Worm (Caenorhabditis elegans) whole organism, early embryonic: ENCODE results near the gene T28C6.5.

Experiments
- B0310.2 ChIP-seq: sonication (generic microtip); optimal IDR thresholded peaks from 2 replicates; lab custom pipeline; 2016; ENCODE audit warnings: mild to moderate bottlenecking, missing genetic modification characterization, missing compliant biosample characterization
- F13C5.2 ChIP-seq: sonication (generic microtip); optimal IDR thresholded peaks from 2 replicates; lab custom pipeline; 2017; ENCODE audit warnings: mild to moderate bottlenecking, missing genetic modification characterization, inconsistent platforms, missing compliant biosample characterization
- aly-1 ChIP-seq: sonication (generic microtip); optimal IDR thresholded peaks from 2 replicates; lab custom pipeline; 2016; ENCODE audit warnings: missing genetic modification characterization, missing compliant biosample characterization
- ama-1 ChIP-seq: fragments of 150-350 bp; optimal IDR thresholded peaks from 2 replicates; lab custom pipeline; 2014
- ceh-13 ChIP-seq: fragments of 200-800 bp; sonication (Bioruptor generic); optimal IDR thresholded peaks from 2 replicates; lab custom pipeline; 2018; ENCODE audit warnings: mild to moderate bottlenecking, missing genetic modification characterization, missing compliant biosample characterization
- ceh-36 ChIP-seq: sonication (generic microtip); optimal IDR thresholded peaks from 2 replicates; lab custom pipeline; 2016; ENCODE audit warnings: missing genetic modification characterization, inconsistent platforms, missing compliant biosample characterization
- flt-1 ChIP-seq: fragments of 200-800 bp; sonication (Bioruptor generic); IDR thresholded peaks from 2 replicates; pipeline ENCODE4 v1.3.6; 2022; ENCODE audit warnings: missing genetic modification characterization, missing compliant biosample characterization
- hmbx-1 ChIP-seq: sonication (generic microtip); optimal IDR thresholded peaks from 2 replicates; lab custom pipeline; 2016; ENCODE audit warnings: mild to moderate bottlenecking, missing genetic modification characterization, missing compliant biosample characterization
- hmg-4 ChIP-seq: fragments of 200-800 bp; sonication (Bioruptor generic); optimal IDR thresholded peaks from 2 replicates; lab custom pipeline; 2018; ENCODE audit warnings: mild to moderate bottlenecking, missing genetic modification characterization, missing compliant biosample characterization
- scrt-1 ChIP-seq: fragments of 200-800 bp; sonication (Bioruptor generic); IDR thresholded peaks from 2 replicates; pipeline ENCODE4 v1.3.6; 2022; ENCODE audit warnings: missing genetic modification characterization, missing compliant biosample characterization
- sea-1 ChIP-seq: fragments of 200-800 bp; sonication (Bioruptor generic); conservative IDR thresholded peaks from 2 replicates; pipeline ENCODE4 v1.3.6; 2022; ENCODE audit warnings: missing genetic modification characterization, missing compliant biosample characterization
- tbx-37 ChIP-seq: fragments of 200-800 bp; sonication (Bioruptor generic); conservative IDR thresholded peaks from 2 replicates; pipeline ENCODE4 v1.3.6; 2022; ENCODE audit warnings: missing genetic modification reagents, missing genetic modification characterization, missing compliant biosample characterization
- tra-4 ChIP-seq: sonication (generic microtip); optimal IDR thresholded peaks from 2 replicates; lab custom pipeline; 2017; ENCODE audit warnings: missing genetic modification characterization, missing compliant biosample characterization

DNA sequence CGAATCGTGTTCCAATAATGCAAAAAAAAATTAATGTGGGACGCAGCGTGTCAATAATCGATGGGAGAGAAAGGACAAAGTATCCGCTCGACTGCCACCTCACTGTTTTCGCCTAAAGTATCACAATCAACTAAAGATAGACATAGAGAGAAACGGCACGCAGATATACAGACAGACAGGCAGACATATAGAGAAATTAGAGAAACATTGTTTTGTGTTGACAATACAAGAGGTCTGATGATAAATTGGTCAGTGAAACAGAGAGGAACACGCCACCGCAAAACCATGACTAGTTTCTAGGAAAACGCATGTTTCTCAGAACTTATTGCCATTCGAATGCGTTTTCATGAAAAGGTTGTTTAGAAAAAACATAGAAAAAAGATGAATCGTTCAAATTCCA, 9.3 kb downstream of the T28C6.5 start, which contains the start of gene T28C6.8:
- TF ChIP-seq aly-1 = no peak
- TF ChIP-seq ama-1 = no peak
- TF ChIP-seq sea-1 (GFP tag; lab: Robert Waterston, UW) = no peak
- no peak for TF ChIP-seq tbx-37 (GFP tag; lab: Robert Waterston, UW)
- TF ChIP-seq tra-4 (tag; lab: Kevin White, UChicago) = no peak
- TF ChIP-seq hmg-4 (GFP tag; lab: Kevin White, UChicago) = no peak
- TF ChIP-seq B0310.2 (tag; lab: Kevin White, UChicago) = no peak
- TF ChIP-seq ceh-13 (GFP tag; lab: Kevin White, UChicago) = no peak
- TF ChIP-seq scrt-1 (GFP tag; lab: Robert Waterston, UW) = no peak
- TF ChIP-seq ceh-36 (tag; lab: Kevin White, UChicago) = no peak
- TF ChIP-seq hmbx-1 = no peak
- no peak for TF ChIP-seq flt-1 (GFP tag; lab: Robert Waterston, UW)
- no peak for TF ChIP-seq F13C5.2 (tag; lab: Kevin White, UChicago)
